ENCODE assay signal across 1 worm cellular context in the genomic region with DNA sequence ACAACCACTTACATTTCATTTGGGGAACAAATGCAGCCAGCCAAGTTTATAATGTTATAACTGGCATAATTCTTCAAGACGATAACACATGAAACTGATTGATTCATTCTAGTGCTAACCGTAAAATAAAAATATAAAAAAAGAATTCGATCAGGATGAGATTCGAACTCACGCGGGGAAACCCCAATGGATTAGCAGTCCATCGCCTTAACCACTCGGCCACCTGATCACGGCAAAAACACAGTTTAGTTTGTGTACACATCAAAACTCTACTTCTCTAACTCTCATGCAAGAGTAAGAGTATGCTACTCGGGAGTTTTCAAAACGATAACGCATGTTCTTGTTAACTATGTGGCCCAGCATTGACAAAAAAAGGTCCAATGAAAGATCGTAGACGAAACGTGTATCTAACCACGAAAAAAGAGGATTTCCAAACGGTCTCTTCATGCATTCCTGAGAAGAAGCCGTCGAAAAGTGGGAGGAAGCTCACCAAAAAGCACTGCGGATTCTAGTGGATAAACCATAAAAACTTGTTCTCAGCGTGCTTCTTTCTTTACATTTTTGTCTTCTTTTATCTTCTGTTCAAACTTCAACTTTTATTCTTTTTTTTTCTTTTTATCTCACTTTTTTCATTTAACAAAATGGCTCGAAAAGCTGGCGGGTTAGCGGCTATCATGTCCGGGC.
TF ChIP-seq lines count a peak whose summit lies in the region.

A gene (plus strand): TSS at position 634 of the 684 bp plus-strand sequence.

TF ChIP-seq in whole organism, L1 larva, 84 proteins besides CTCF, POLR2A, EP300 and RAD21 (continued from another document):
- TF ChIP-seq nhr-77 (tag; optimal IDR thresholded peaks at IDR 0.05; lab: Kevin White, UChicago): peak; percentile 28
- no peak for TF ChIP-seq pqm-1 (tag; optimal IDR thresholded peaks at IDR 0.05; lab: Kevin White, UChicago)
- TF ChIP-seq efl-3 (GFP tag; optimal IDR thresholded peaks at IDR 0.05; lab: Kevin White, UChicago): no peak
- no peak for TF ChIP-seq jun-1 (tag; optimal IDR thresholded peaks at IDR 0.05; lab: Kevin White, UChicago)
